Fruit fly (Drosophila melanogaster) Kc167 (cell line): ENCODE data around the gene Mur2B.

ENCODE experiments used
- Myc ChIP-seq: fragments of >200 bp; optimal IDR thresholded peaks from 2 replicates; lab custom pipeline; 2017; ENCODE audit warnings: missing external identifiers
- Sin3A ChIP-seq: fragments of >200 bp; optimal IDR thresholded peaks from 2 replicates; lab custom pipeline; 2018; ENCODE audit warnings: missing external identifiers

DNA sequence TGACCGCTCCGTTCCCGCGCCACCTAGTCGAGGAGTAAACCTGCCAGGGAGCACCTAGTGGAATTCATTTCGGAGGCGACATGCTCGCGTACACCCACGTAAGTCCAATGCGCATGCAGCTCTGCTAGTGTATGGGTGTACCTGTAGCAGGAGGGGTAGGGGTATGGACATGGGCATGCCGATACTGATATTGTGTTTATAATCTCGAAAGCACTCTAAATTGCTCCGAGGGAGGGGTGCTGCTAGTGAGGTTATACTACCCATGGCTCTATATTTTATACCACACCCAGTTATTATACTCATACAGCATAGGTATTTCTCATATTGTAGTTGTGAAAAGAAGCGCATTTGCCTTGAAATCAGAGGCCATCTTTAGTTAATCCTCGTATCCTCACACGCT lies 1.3 kb upstream of the Mur2B start:
- TF ChIP-seq Myc, result no peak
- TF ChIP-seq Sin3A (lab: Kevin White, UChicago), result no peak
